Worm (Caenorhabditis elegans): Measurements from ENCODE around the gene F58G11.4.

- TF ChIP-seq ztf-11 (tag; optimal IDR thresholded peaks at IDR 0.05) (no peak), nhr-23 (tag; optimal IDR thresholded peaks at IDR 0.05) (no peak)
Measured at ce11 chrV:13690276-13690675, 17.9 kb downstream of the F58G11.4 start.

Measured in whole organism, L3 larva.